Fruit fly (Drosophila melanogaster): ENCODE results near the gene Pect.
A peak's percentile ranks its signal among the peaks of the same experiment; 100 is the strongest.

The Pect gene

dm6 chr2L:13165802-13166347 lies 37.7 kb upstream of the Pect start, which contains the start of gene DnaJ-H (continued):
- TF ChIP-seq CG10979 (tag; optimal IDR thresholded peaks at IDR 0.05) (no peak), HHEX (GFP tag; optimal IDR thresholded peaks at IDR 0.05) (no peak), CG32532 (GFP tag; IDR thresholded peaks at IDR 0.05) (no peak), D (optimal IDR thresholded peaks at IDR 0.05) (no peak), D (GFP tag; optimal IDR thresholded peaks at IDR 0.05) (no peak), Rfx (GFP tag; IDR thresholded peaks at IDR 0.05) (no peak), Dll (GFP tag; IDR thresholded peaks at IDR 0.05; ENCODE audit: partially characterized antibody) (0 out of 4 replicates have a peak, but pooled peaks have one; percentile 42), CG13424 (tag; optimal IDR thresholded peaks at IDR 0.05) (no peak), Sin3A (optimal IDR thresholded peaks at IDR 0.05) (peak; percentile 37), CG4424 (GFP tag; optimal IDR thresholded peaks at IDR 0.05) (no peak), Side (GFP tag; optimal IDR thresholded peaks at IDR 0.05) (no peak), CG13287 (GFP tag; IDR thresholded peaks at IDR 0.05; ENCODE audit: partially characterized antibody) (peak; percentile 66; the same call in 1 of the 2 replicates), CG34376 (GFP tag; optimal IDR thresholded peaks at IDR 0.05) (peak; percentile 10), CG10274 (GFP tag; optimal IDR thresholded peaks at IDR 0.05) (no peak), gem (tag; optimal IDR thresholded peaks at IDR 0.05) (no peak), NK7.1 (GFP tag; optimal IDR thresholded peaks at IDR 0.05) (no peak), Tbp (GFP tag; optimal IDR thresholded peaks at IDR 0.05) (no peak), CG17385 (GFP tag; optimal IDR thresholded peaks at IDR 0.05) (peak; percentile 99), Dip2 (GFP tag; IDR thresholded peaks at IDR 0.05) (no peak), nom (GFP tag; optimal IDR thresholded peaks at IDR 0.05) (peak; percentile 28), Jarid2 (GFP tag; optimal IDR thresholded peaks at IDR 0.05) (no peak), vvl (GFP tag; IDR thresholded peaks at IDR 0.05) (no peak), twi (tag; optimal IDR thresholded peaks at IDR 0.05) (no peak), NC2β (GFP tag; optimal IDR thresholded peaks at IDR 0.05) (no peak), MTF-1 (GFP tag; optimal IDR thresholded peaks at IDR 0.05; ENCODE audit: borderline replicate concordance) (no peak), Ptx1 (GFP tag; IDR thresholded peaks at IDR 0.05) (no peak), CG3065 (GFP tag; optimal IDR thresholded peaks at IDR 0.05) (no peak), Hmr (GFP tag; optimal IDR thresholded peaks at IDR 0.05) (no peak), YL-1 (GFP tag; optimal IDR thresholded peaks at IDR 0.05) (peak; percentile 16), ash1 (GFP tag; optimal IDR thresholded peaks at IDR 0.05) (no peak), CG10543 (GFP tag; optimal IDR thresholded peaks at IDR 0.05) (no peak)

DNA sequence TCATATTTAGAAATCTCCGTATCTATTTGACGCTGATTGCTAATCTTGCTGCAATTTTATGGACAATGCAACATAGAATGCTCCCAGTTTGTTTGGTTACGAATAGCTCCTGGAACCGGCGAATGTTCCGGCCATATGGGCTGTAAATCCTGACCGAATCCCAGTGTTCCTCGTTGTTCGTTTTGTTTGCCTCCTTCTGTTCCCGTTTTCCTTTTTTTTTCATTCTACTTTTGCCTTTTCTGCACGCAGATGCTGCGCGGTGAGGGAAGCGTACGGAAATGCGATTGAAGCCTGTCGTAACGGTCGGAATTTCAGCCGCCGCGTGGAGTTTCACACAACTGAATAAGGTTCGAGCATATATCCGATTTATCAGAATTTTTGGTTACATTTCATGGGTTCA lies 27.4 kb upstream of the Pect start, which contains the start of gene CG43925:
Gene CG43925, plus strand, starts transcription at position 301 of the 400 bp plus-strand sequence.
- TF ChIP-seq Rfx (GFP tag; IDR thresholded peaks at IDR 0.05): no peak
- TF ChIP-seq ken (GFP tag; IDR thresholded peaks at IDR 0.05): 0 out of 3 replicates have a peak, but pooled peaks have one; percentile 23

DNA sequence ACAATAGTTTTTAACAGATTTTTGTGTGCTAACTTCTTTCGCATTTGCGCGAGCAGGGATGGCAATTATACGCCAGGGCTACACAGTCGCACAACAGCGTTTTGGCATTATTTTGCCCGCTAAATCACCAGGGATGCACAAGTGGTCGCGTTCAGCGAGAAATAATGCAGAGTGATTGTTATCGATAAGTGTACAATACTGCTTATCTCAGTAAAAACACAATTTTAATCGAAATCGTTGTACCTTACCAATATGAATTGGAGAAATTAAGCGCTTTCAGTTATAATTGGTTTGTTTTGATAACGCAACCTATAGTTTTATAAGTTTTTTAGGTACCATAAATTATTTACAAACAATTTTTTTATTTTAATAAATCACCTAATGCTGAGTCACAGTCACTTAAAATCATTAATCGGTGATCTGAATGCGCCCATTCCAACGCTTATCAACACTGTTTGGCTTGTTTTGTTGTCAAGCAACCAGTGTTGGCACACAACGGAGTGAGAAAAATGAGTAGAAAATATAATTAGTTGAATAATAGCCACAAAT lies 26.8 kb upstream of the Pect start, which contains the start of the genes Sfmbt and CG5439:
Gene Sfmbt, minus strand, starts transcription at position 85 of the 549 bp plus-strand sequence.
Gene CG5439, plus strand, starts transcription at position 450 of the 549 bp plus-strand sequence.
- TF ChIP-seq mam (GFP tag; optimal IDR thresholded peaks at IDR 0.05) (peak; percentile 86), tll (GFP tag; optimal IDR thresholded peaks at IDR 0.05) (peak; percentile 59 to 80), Trl (optimal IDR thresholded peaks at IDR 0.05) (no peak), Trl (GFP tag; optimal IDR thresholded peaks at IDR 0.05) (peak; percentile 82), CG6175 (GFP tag; IDR thresholded peaks at IDR 0.05) (peak; percentile 50; the same call in 1 of the 3 replicates), CG12236 (GFP tag; optimal IDR thresholded peaks at IDR 0.05) (peak; percentile 25), sob (GFP tag; IDR thresholded peaks at IDR 0.05) (peak; percentile 81), HLHmδ (GFP tag; optimal IDR thresholded peaks at IDR 0.05) (peak; percentile 16), mld (GFP tag; IDR thresholded peaks at IDR 0.05; ENCODE audit: partially characterized antibody) (0 out of 3 replicates have a peak, but pooled peaks have one; percentile 38), lola (GFP tag; optimal IDR thresholded peaks at IDR 0.05) (peak in 1 of 3 experiments; percentile 70), CG31224 (GFP tag; IDR thresholded peaks at IDR 0.05) (peak; percentile 40; the same call in 1 of the 2 replicates), zf30C (GFP tag; optimal IDR thresholded peaks at IDR 0.05) (no peak), dm (GFP tag; optimal IDR thresholded peaks at IDR 0.05) (peak; percentile 65), CG15073 (GFP tag; optimal IDR thresholded peaks at IDR 0.05) (no peak), CG7372 (GFP tag; IDR thresholded peaks at IDR 0.05) (peak; percentile 46; the same call in 1 of the 2 replicates), CG9437 (GFP tag; optimal IDR thresholded peaks at IDR 0.05) (peak; percentile 29), peb (GFP tag; IDR thresholded peaks at IDR 0.05) (0 out of 2 replicates have a peak, but pooled peaks have one; percentile 28)

All from whole organism, embryonic.